Fruit fly (Drosophila melanogaster) whole organism, embryonic: Measurements from ENCODE around the gene Scm.

ENCODE experiments used
- Abd-B ChIP-seq: fragments of 200-800 bp; sonication (Bioruptor generic); optimal IDR thresholded peaks from 2 replicates; lab custom pipeline; 2018; ENCODE audit warnings: missing biosample characterization, mild to moderate bottlenecking, missing genetic modification characterization, moderate library complexity
- Antp ChIP-seq: fragments of 200-800 bp; sonication (Bioruptor generic); optimal IDR thresholded peaks from 3 replicates; lab custom pipeline; 2016; ENCODE audit warnings: missing biosample characterization, missing genetic modification characterization
- CG11398 ChIP-seq: fragments of 200-800 bp; sonication (Bioruptor generic); optimal IDR thresholded peaks from 2 replicates; lab custom pipeline; 2016; ENCODE audit warnings: missing biosample characterization, missing genetic modification characterization
- CG11723 ChIP-seq: fragments of 200-800 bp; sonication (Bioruptor generic); optimal IDR thresholded peaks from 2 replicates; lab custom pipeline; 2017; ENCODE audit warnings: missing biosample characterization, mild to moderate bottlenecking, missing genetic modification characterization
- CG12219 ChIP-seq: fragments of 200-800 bp; sonication (Bioruptor generic); optimal IDR thresholded peaks from 3 replicates; lab custom pipeline; 2018; ENCODE audit warnings: missing biosample characterization, mild to moderate bottlenecking, missing genetic modification characterization
- CG12744 ChIP-seq: fragments of 200-800 bp; sonication (Bioruptor generic); optimal IDR thresholded peaks from 2 replicates; lab custom pipeline; 2016; ENCODE audit warnings: missing biosample characterization, missing genetic modification characterization
- CG14014 ChIP-seq: fragments of 200-800 bp; sonication (Bioruptor generic); IDR thresholded peaks from 2 replicates; pipeline ENCODE4 v1.3.6; 2022; ENCODE audit warnings: missing biosample characterization, missing genetic modification characterization
- CG15269 ChIP-seq: fragments of 200-800 bp; sonication (Bioruptor generic); optimal IDR thresholded peaks from 2 replicates; lab custom pipeline; 2018; ENCODE audit warnings: missing biosample characterization, mild to moderate bottlenecking, missing genetic modification characterization, moderate library complexity
- CG1603 ChIP-seq: fragments of 200-800 bp; sonication (Bioruptor generic); optimal IDR thresholded peaks from 2 replicates; lab custom pipeline; 2019; ENCODE audit warnings: missing biosample characterization, mild to moderate bottlenecking, missing genetic modification characterization, moderate library complexity
- CG2116 ChIP-seq: fragments of 200-800 bp; sonication (Bioruptor generic); optimal IDR thresholded peaks from 3 replicates; lab custom pipeline; 2018; ENCODE audit warnings: missing biosample characterization, mild to moderate bottlenecking, missing genetic modification characterization
- CG2875 ChIP-seq: fragments of 200-800 bp; sonication (Bioruptor generic); optimal IDR thresholded peaks from 2 replicates; lab custom pipeline; 2017; ENCODE audit warnings: missing biosample characterization, mild to moderate bottlenecking, missing genetic modification characterization, missing genetic modification reagents
- CG3065 ChIP-seq: fragments of 200-800 bp; sonication (Bioruptor generic); optimal IDR thresholded peaks from 2 replicates; lab custom pipeline; 2016; ENCODE audit warnings: missing biosample characterization, missing genetic modification characterization
- CG31365 ChIP-seq: fragments of 200-800 bp; sonication (Bioruptor generic); optimal IDR thresholded peaks from 2 replicates; lab custom pipeline; 2018; ENCODE audit warnings: missing biosample characterization, mild to moderate bottlenecking, missing genetic modification characterization
- CG31388 ChIP-seq: fragments of 200-800 bp; sonication (Bioruptor generic); optimal IDR thresholded peaks from 2 replicates; lab custom pipeline; 2016; ENCODE audit warnings: missing biosample characterization, missing genetic modification characterization
- CG31441 ChIP-seq: fragments of 200-800 bp; sonication (Bioruptor generic); IDR thresholded peaks from 2 replicates; pipeline ENCODE4 v1.3.6; 2022; ENCODE audit warnings: missing biosample characterization, missing genetic modification characterization
- CG33557 ChIP-seq: fragments of 200-800 bp; sonication (Bioruptor generic); optimal IDR thresholded peaks from 2 replicates; lab custom pipeline; 2019; ENCODE audit warnings: missing biosample characterization, mild to moderate bottlenecking, missing genetic modification characterization, moderate library complexity
- CG42726 ChIP-seq: fragments of 200-800 bp; sonication (Bioruptor generic); IDR thresholded peaks from 2 replicates; pipeline ENCODE4 v1.3.6; 2022; ENCODE audit warnings: missing biosample characterization, missing genetic modification characterization; ENCODE audit not compliant: partially characterized antibody
- CG7745 ChIP-seq: fragments of 200-800 bp; sonication (Bioruptor generic); optimal IDR thresholded peaks from 2 replicates; lab custom pipeline; 2018; ENCODE audit warnings: missing biosample characterization, mild to moderate bottlenecking, missing genetic modification characterization, moderate library complexity
- CG8944 ChIP-seq: fragments of 200-800 bp; sonication (Bioruptor generic); optimal IDR thresholded peaks from 3 replicates; lab custom pipeline; 2016; ENCODE audit warnings: missing biosample characterization, missing genetic modification characterization
- CTCF ChIP-seq: fragments of 200-800 bp; sonication (Bioruptor generic); optimal IDR thresholded peaks from 2 replicates; lab custom pipeline; 2017; ENCODE audit warnings: missing biosample characterization, mild to moderate bottlenecking, missing genetic modification characterization, moderate library complexity
- CkIIα-i1 ChIP-seq: fragments of 200-800 bp; sonication (Bioruptor generic); IDR thresholded peaks from 2 replicates; pipeline ENCODE4 v1.3.6; 2022; ENCODE audit warnings: missing biosample characterization, missing genetic modification characterization
- D ChIP-seq, 2 experiments: fragments of 200-800 bp in 1 of 2; fragments of >200 bp in 1 of 2; sonication (Bioruptor generic) in 1 of 2; optimal IDR thresholded peaks; 2 replicates in 1 of 2; 3 replicates in 1 of 2; lab custom pipeline; 2017; ENCODE audit warnings: mild to moderate bottlenecking in 1 of 2, missing biosample characterization in 1 of 2, missing genetic modification characterization in 1 of 2, missing genetic modification reagents in 1 of 2
- Elba2 ChIP-seq: fragments of 200-800 bp; sonication (Bioruptor generic); optimal IDR thresholded peaks from 3 replicates; lab custom pipeline; 2016; ENCODE audit warnings: missing biosample characterization, missing genetic modification characterization
- GATAe ChIP-seq: fragments of 200-800 bp; sonication (Bioruptor generic); conservative IDR thresholded peaks from 2 replicates; pipeline ENCODE4 v1.3.6; 2022; ENCODE audit warnings: missing biosample characterization, missing genetic modification characterization
- Hr39 ChIP-seq: fragments of >200 bp; optimal IDR thresholded peaks from 2 replicates; lab custom pipeline; 2017
- Hr78 ChIP-seq, 2 experiments: fragments of 200-800 bp in 1 of 2; fragments of >200 bp in 1 of 2; sonication (Bioruptor generic) in 1 of 2; optimal IDR thresholded peaks; 2 replicates each; lab custom pipeline; 2017 to 2019; ENCODE audit warnings: missing biosample characterization in 2 of 2, missing genetic modification characterization in 2 of 2, mild to moderate bottlenecking in 1 of 2, moderate library complexity in 1 of 2
- Lpt ChIP-seq: fragments of >200 bp; optimal IDR thresholded peaks from 2 replicates; lab custom pipeline; 2018; ENCODE audit warnings: missing biosample characterization, missing genetic modification characterization
- Meics ChIP-seq: fragments of 200-800 bp; sonication (Bioruptor generic); optimal IDR thresholded peaks from 2 replicates; lab custom pipeline; 2017; ENCODE audit warnings: missing biosample characterization, mild to moderate bottlenecking, missing genetic modification characterization
- Neu2 ChIP-seq: fragments of 200-800 bp; sonication (Bioruptor generic); optimal IDR thresholded peaks from 3 replicates; lab custom pipeline; 2016; ENCODE audit warnings: missing biosample characterization, missing genetic modification characterization, borderline replicate concordance
- Nf-YB ChIP-seq: fragments of 200-800 bp; sonication (Bioruptor generic); optimal IDR thresholded peaks from 3 replicates; lab custom pipeline; 2019; ENCODE audit warnings: missing biosample characterization, mild to moderate bottlenecking, missing genetic modification characterization, moderate library complexity
- Ptx1 ChIP-seq: fragments of 200-800 bp; sonication (Bioruptor generic); IDR thresholded peaks from 2 replicates; pipeline ENCODE4 v1.3.6; 2022; ENCODE audit warnings: missing biosample characterization, missing genetic modification characterization
- Rfx ChIP-seq: fragments of 200-800 bp; sonication (Bioruptor generic); IDR thresholded peaks from 2 replicates; pipeline ENCODE4 v1.3.6; 2022; ENCODE audit warnings: missing biosample characterization, missing genetic modification characterization
- Rx ChIP-seq: fragments of 200-800 bp; sonication (Bioruptor generic); IDR thresholded peaks from 2 replicates; pipeline ENCODE4 v1.3.6; 2022; ENCODE audit warnings: missing biosample characterization, missing genetic modification characterization
- Vsx1 ChIP-seq: fragments of 200-800 bp; sonication (Bioruptor generic); optimal IDR thresholded peaks from 2 replicates; lab custom pipeline; 2017; ENCODE audit warnings: missing biosample characterization, mild to moderate bottlenecking, missing genetic modification characterization, missing genetic modification reagents
- ac ChIP-seq: fragments of 200-800 bp; sonication (Bioruptor generic); optimal IDR thresholded peaks from 3 replicates; lab custom pipeline; 2017; ENCODE audit warnings: missing biosample characterization, mild to moderate bottlenecking, missing genetic modification characterization
- amos ChIP-seq: fragments of 200-800 bp; sonication (Bioruptor generic); IDR thresholded peaks from 2 replicates; pipeline ENCODE4 v1.3.6; 2022; ENCODE audit warnings: missing biosample characterization, missing genetic modification characterization; ENCODE audit not compliant: partially characterized antibody
- ap ChIP-seq: fragments of 200-800 bp; sonication (Bioruptor generic); IDR thresholded peaks from 2 replicates; pipeline ENCODE4 v1.3.6; 2022; ENCODE audit warnings: missing biosample characterization, missing genetic modification characterization
- ara ChIP-seq: fragments of 200-800 bp; sonication (Bioruptor generic); IDR thresholded peaks from 2 replicates; pipeline ENCODE4 v1.3.6; 2022; ENCODE audit warnings: missing biosample characterization, missing genetic modification characterization
- cas ChIP-seq: fragments of 200-800 bp; sonication (Bioruptor generic); IDR thresholded peaks from 2 replicates; pipeline ENCODE4 v1.3.6; 2022; ENCODE audit warnings: missing biosample characterization, missing genetic modification characterization
- chinmo ChIP-seq: fragments of 200-800 bp; sonication (Bioruptor generic); IDR thresholded peaks from 4 replicates; pipeline ENCODE4 v1.3.6; 2022; ENCODE audit warnings: missing biosample characterization, missing genetic modification characterization; ENCODE audit not compliant: partially characterized antibody
- emc ChIP-seq: fragments of 200-800 bp; sonication (Bioruptor generic); optimal IDR thresholded peaks from 2 replicates; lab custom pipeline; 2016; ENCODE audit warnings: missing biosample characterization, missing genetic modification characterization
- exex ChIP-seq: fragments of 200-800 bp; sonication (Bioruptor generic); optimal IDR thresholded peaks from 4 replicates; lab custom pipeline; 2018; ENCODE audit warnings: missing biosample characterization, mild to moderate bottlenecking, missing genetic modification characterization, moderate library complexity
- eyg ChIP-seq: fragments of 200-800 bp; sonication (Bioruptor generic); optimal IDR thresholded peaks from 3 replicates; lab custom pipeline; 2016; ENCODE audit warnings: missing biosample characterization, missing genetic modification characterization
- fd96Cb ChIP-seq: fragments of 200-800 bp; sonication (Bioruptor generic); optimal IDR thresholded peaks from 2 replicates; lab custom pipeline; 2018; ENCODE audit warnings: missing biosample characterization, mild to moderate bottlenecking, missing genetic modification characterization, moderate library complexity
- hbn ChIP-seq: fragments of 200-800 bp; sonication (Bioruptor generic); IDR thresholded peaks from 2 replicates; pipeline ENCODE4 v1.3.6; 2022; ENCODE audit warnings: missing biosample characterization, missing genetic modification characterization; ENCODE audit not compliant: partially characterized antibody
- hth ChIP-seq: fragments of >200 bp; optimal IDR thresholded peaks from 2 replicates; lab custom pipeline; 2017; ENCODE audit warnings: inconsistent platforms
- repo ChIP-seq: fragments of 200-800 bp; sonication (Bioruptor generic); optimal IDR thresholded peaks from 2 replicates; lab custom pipeline; 2016; ENCODE audit warnings: missing biosample characterization, missing genetic modification characterization
- shn ChIP-seq: fragments of 200-800 bp; sonication (Bioruptor generic); optimal IDR thresholded peaks from 3 replicates; lab custom pipeline; 2016; ENCODE audit warnings: missing biosample characterization, missing genetic modification characterization
- stwl ChIP-seq: fragments of 200-800 bp; sonication (Bioruptor generic); optimal IDR thresholded peaks from 3 replicates; lab custom pipeline; 2018; ENCODE audit warnings: missing biosample characterization, mild to moderate bottlenecking, missing genetic modification characterization, moderate library complexity
- tio ChIP-seq: fragments of 200-800 bp; sonication (Bioruptor generic); optimal IDR thresholded peaks from 2 replicates; lab custom pipeline; 2017; ENCODE audit warnings: missing biosample characterization, missing genetic modification characterization, inconsistent platforms
- usp ChIP-seq: fragments of >200 bp; optimal IDR thresholded peaks from 2 replicates; lab custom pipeline; 2017; ENCODE audit warnings: missing biosample characterization, missing genetic modification characterization
- z ChIP-seq: fragments of 200-800 bp; sonication (Bioruptor generic); IDR thresholded peaks from 3 replicates; pipeline ENCODE4 v1.3.6; 2022; ENCODE audit warnings: missing biosample characterization, missing genetic modification characterization

Gene Scm

DNA sequence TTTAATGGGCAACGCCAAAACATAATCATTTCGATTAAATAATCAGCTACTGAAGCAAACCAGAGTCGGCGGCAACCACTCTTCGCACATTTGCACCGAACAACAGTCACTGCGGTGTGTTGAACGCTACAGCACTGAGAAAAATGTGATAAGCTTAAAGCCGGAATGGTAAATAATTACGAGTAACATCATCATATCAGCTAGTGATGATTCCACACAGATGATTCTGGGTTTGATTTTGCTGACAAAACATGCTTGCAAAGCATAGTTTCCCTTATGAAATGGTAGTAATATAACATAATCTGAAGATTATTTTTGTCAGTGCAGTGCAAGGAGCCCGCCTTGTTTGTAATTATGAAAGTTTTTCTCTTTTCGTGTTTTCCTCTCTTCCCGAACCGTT is 39.3 kb downstream of the Scm start:
- TF ChIP-seq Neu2 (no peak), cas (GFP tag; lab: Robert Waterston, UW) (no peak), eyg (no peak), Lpt (GFP tag; lab: Kevin White, UChicago) (no peak), usp (GFP tag; lab: Kevin White, UChicago) (no peak), CG2875 (GFP tag; lab: Kevin White, UChicago) (peak; percentile 54), CG11398 (GFP tag; lab: Kevin White, UChicago) (no peak), Ptx1 (GFP tag; lab: Robert Waterston, UW) (peak; percentile 54), CG8944 (GFP tag; lab: Kevin White, UChicago) (peak; percentile 51), GATAe (GFP tag; lab: Robert Waterston, UW) (no peak), chinmo (GFP tag; lab: Robert Waterston, UW) (no peak), Abd-B (GFP tag; lab: Kevin White, UChicago) (peak; percentile 38), CG42726 (GFP tag; lab: Robert Waterston, UW) (no peak), exex (no peak), CG31388 (GFP tag; lab: Kevin White, UChicago) (no peak), ara (peak; percentile 59; the same call in 1 of the 2 replicates), hth (lab: Kevin White, UChicago) (no peak), hbn (GFP tag; lab: Robert Waterston, UW) (no peak), emc (GFP tag; lab: Kevin White, UChicago) (no peak), CG7745 (tag; lab: Kevin White, UChicago) (no peak), repo (GFP tag; lab: Kevin White, UChicago) (no peak), D (optimal IDR thresholded peaks at IDR 0.05; lab: Kevin White, UChicago) (no peak), D (GFP tag; optimal IDR thresholded peaks at IDR 0.05; lab: Kevin White, UChicago) (peak; percentile 68), z (GFP tag; lab: Robert Waterston, UW) (no peak), CG31365 (tag; lab: Kevin White, UChicago) (no peak), amos (GFP tag; lab: Robert Waterston, UW) (no peak), ap (GFP tag; lab: Robert Waterston, UW) (no peak), Nf-YB (no peak), CG1603 (tag; lab: Kevin White, UChicago) (peak; percentile 82), tio (GFP tag; lab: Kevin White, UChicago) (peak; percentile 29), CG12744 (GFP tag; lab: Kevin White, UChicago) (no peak), Meics (GFP tag; lab: Kevin White, UChicago) (no peak), CG3065 (GFP tag; lab: Kevin White, UChicago) (no peak), fd96Cb (peak; percentile 75), Hr39 (lab: Kevin White, UChicago) (no peak), CG33557 (peak; percentile 51), shn (GFP tag; lab: Kevin White, UChicago) (no peak), ac (GFP tag; lab: Kevin White, UChicago) (no peak), Antp (GFP tag; lab: Kevin White, UChicago) (peak; percentile 58), Rx (GFP tag; lab: Robert Waterston, UW) (no peak), Rfx (no peak), CG14014 (GFP tag; lab: Robert Waterston, UW) (no peak), CG15269 (tag; lab: Kevin White, UChicago) (peak; percentile 13), Elba2 (GFP tag; lab: Kevin White, UChicago) (no peak), CG12219 (GFP tag; lab: Kevin White, UChicago) (peak; percentile 59), Vsx1 (no peak), CG31441 (GFP tag; lab: Robert Waterston, UW) (peak; percentile 65), CG11723 (GFP tag; lab: Kevin White, UChicago) (peak; percentile 29), CkIIα-i1 (GFP tag; lab: Robert Waterston, UW) (no peak), CTCF (no peak), Hr78 (GFP tag; optimal IDR thresholded peaks at IDR 0.05; lab: Kevin White, UChicago) (no peak), stwl (tag; lab: Kevin White, UChicago) (no peak), CG2116 (GFP tag; lab: Kevin White, UChicago) (no peak)
